Worm (Caenorhabditis elegans) whole organism, L4 larva: ENCODE data around the gene T14A8.2.

Source experiments
- D1046.2 ChIP-seq: fragments of 200-800 bp; sonication (Bioruptor generic); IDR thresholded peaks from 2 replicates; pipeline ENCODE4 v1.3.6; 2022; ENCODE audit warnings: missing genetic modification characterization, missing compliant biosample characterization
- F44E2.7 ChIP-seq: fragments of 200-800 bp; sonication (Bioruptor generic); IDR thresholded peaks from 2 replicates; pipeline ENCODE4 v2.1.2; 2022; ENCODE audit warnings: missing genetic modification characterization, missing compliant biosample characterization
- R02D3.7 ChIP-seq: fragments of 150-350 bp; sonication (generic microtip); optimal IDR thresholded peaks from 3 replicates; lab custom pipeline; 2014; ENCODE audit warnings: missing biosample characterization, missing genetic modification characterization
- T26A8.4 ChIP-seq: fragments of 200-800 bp; sonication (Bioruptor generic); IDR thresholded peaks from 2 replicates; pipeline ENCODE4 v1.3.6; 2022; ENCODE audit warnings: missing genetic modification characterization, missing compliant biosample characterization
- Y105C5A.15 ChIP-seq: fragments of 200-800 bp; sonication (Bioruptor generic); IDR thresholded peaks from 2 replicates; pipeline ENCODE4 v1.3.6; 2022; ENCODE audit warnings: missing genetic modification characterization, missing compliant biosample characterization
- aha-1 ChIP-seq: fragments of 150-350 bp; peaks from one replicate; lab custom pipeline; 2014; ENCODE audit warnings: missing biosample characterization, missing genetic modification characterization
- ama-1 ChIP-seq: fragments of 150-350 bp; optimal IDR thresholded peaks from 2 replicates; lab custom pipeline; 2014; ENCODE audit warnings: inconsistent platforms, mixed read lengths
- ces-1 ChIP-seq: fragments of 150-350 bp; sonication (generic microtip); optimal IDR thresholded peaks from 4 replicates; lab custom pipeline; 2014; ENCODE audit warnings: missing biosample characterization, missing genetic modification reagents, missing genetic modification characterization
- daf-16 ChIP-seq, 3 experiments: sonication (generic microtip); optimal IDR thresholded peaks; 2 replicates each; lab custom pipeline; 2016 to 2017; ENCODE audit warnings: missing genetic modification characterization in 3 of 3, missing genetic modification reagents in 3 of 3, mild to moderate bottlenecking in 2 of 3, missing compliant biosample characterization in 2 of 3, missing biosample characterization in 1 of 3, moderate library complexity in 1 of 3
- daf-19 ChIP-seq: fragments of 200-800 bp; sonication (Bioruptor generic); conservative IDR thresholded peaks from 2 replicates; pipeline ENCODE4 v1.3.6; 2022; ENCODE audit warnings: missing genetic modification characterization, missing compliant biosample characterization
- dmd-6 ChIP-seq: fragments of 200-800 bp; sonication (Bioruptor generic); IDR thresholded peaks from 2 replicates; pipeline ENCODE4 v1.3.6; 2022; ENCODE audit warnings: missing genetic modification reagents, missing genetic modification characterization, missing compliant biosample characterization
- dve-1 ChIP-seq: sonication (generic microtip); optimal IDR thresholded peaks from 2 replicates; lab custom pipeline; 2017; ENCODE audit warnings: antibody characterized with exemption, mild to moderate bottlenecking, missing genetic modification characterization, missing compliant biosample characterization; ENCODE audit not compliant: insufficient read depth
- egl-43 ChIP-seq: fragments of 200-800 bp; sonication (Bioruptor generic); IDR thresholded peaks from 2 replicates; pipeline ENCODE4 v1.3.6; 2022; ENCODE audit warnings: missing genetic modification reagents, missing genetic modification characterization, missing compliant biosample characterization
- fkh-10 ChIP-seq: fragments of 150-350 bp; optimal IDR thresholded peaks from 2 replicates; lab custom pipeline; 2014; ENCODE audit warnings: missing biosample characterization, missing genetic modification reagents, missing genetic modification characterization
- fos-1 ChIP-seq: fragments of 150-350 bp; optimal IDR thresholded peaks from 2 replicates; lab custom pipeline; 2014; ENCODE audit warnings: missing biosample characterization, missing genetic modification characterization
- hif-1 ChIP-seq, 2 experiments: sonication (generic microtip); optimal IDR thresholded peaks; 2 replicates each; lab custom pipeline; 2016 to 2017; ENCODE audit warnings: missing compliant biosample characterization in 2 of 2, missing genetic modification characterization in 2 of 2, missing genetic modification reagents in 2 of 2, missing genotype in 2 of 2, mild to moderate bottlenecking in 1 of 2
- hlh-11 ChIP-seq: fragments of 200-800 bp; sonication (Bioruptor generic); optimal IDR thresholded peaks from 2 replicates; lab custom pipeline; 2018; ENCODE audit warnings: mild to moderate bottlenecking, missing genetic modification characterization, missing compliant biosample characterization
- hmg-1.1 ChIP-seq: fragments of 200-800 bp; sonication (Bioruptor generic); IDR thresholded peaks from 2 replicates; pipeline ENCODE4 v1.3.6; 2022; ENCODE audit warnings: missing genetic modification reagents, missing genetic modification characterization, missing compliant biosample characterization
- lin-29 ChIP-seq: fragments of 200-800 bp; sonication (Bioruptor generic); IDR thresholded peaks from 2 replicates; pipeline ENCODE4 v1.3.6; 2022; ENCODE audit warnings: missing genetic modification reagents, missing genetic modification characterization, missing compliant biosample characterization
- lin-38 ChIP-seq: fragments of 200-800 bp; sonication (Bioruptor generic); IDR thresholded peaks from 2 replicates; pipeline ENCODE4 v1.3.6; 2022; ENCODE audit warnings: missing genetic modification reagents, missing genetic modification characterization, missing compliant biosample characterization
- lsy-2 ChIP-seq, 2 experiments: fragments of 150-350 bp in 1 of 2; sonication (generic microtip) in 1 of 2; optimal IDR thresholded peaks; 2 replicates each; lab custom pipeline; 2014 to 2017; ENCODE audit warnings: missing biosample characterization in 2 of 2, missing genetic modification characterization in 2 of 2
- mdl-1 ChIP-seq, 2 experiments: fragments of 150-350 bp in 1 of 2; sonication (generic microtip) in 1 of 2; optimal IDR thresholded peaks; 2 replicates each; lab custom pipeline; 2014 to 2017; ENCODE audit warnings: missing biosample characterization in 2 of 2, missing genetic modification characterization in 2 of 2
- mdt-29 ChIP-seq: fragments of 200-800 bp; sonication (Bioruptor generic); IDR thresholded peaks from 2 replicates; pipeline ENCODE4 v1.3.6; 2022; ENCODE audit warnings: missing genetic modification reagents, missing genetic modification characterization, missing compliant biosample characterization
- mxl-3 ChIP-seq: fragments of 200-800 bp; sonication (Bioruptor generic); optimal IDR thresholded peaks from 2 replicates; lab custom pipeline; 2018; ENCODE audit warnings: mild to moderate bottlenecking, missing genetic modification characterization, missing compliant biosample characterization
- nhr-102 ChIP-seq: sonication (generic microtip); optimal IDR thresholded peaks from 2 replicates; lab custom pipeline; 2016; ENCODE audit warnings: mild to moderate bottlenecking, missing genetic modification characterization, moderate library complexity, missing compliant biosample characterization
- nhr-11 ChIP-seq: fragments of 150-350 bp; optimal IDR thresholded peaks from 2 replicates; lab custom pipeline; 2014; ENCODE audit warnings: missing biosample characterization, missing genetic modification characterization
- nhr-111 ChIP-seq: fragments of 200-800 bp; sonication (Bioruptor generic); optimal IDR thresholded peaks from 2 replicates; lab custom pipeline; 2018; ENCODE audit warnings: mild to moderate bottlenecking, missing genetic modification characterization, missing compliant biosample characterization
- nhr-25 ChIP-seq: sonication (generic microtip); optimal IDR thresholded peaks from 2 replicates; lab custom pipeline; 2017; ENCODE audit warnings: missing genetic modification characterization, mild to moderate bottlenecking, missing compliant biosample characterization, antibody characterized with exemption, moderate library complexity, borderline replicate concordance; ENCODE audit not compliant: insufficient read depth
- nhr-28 ChIP-seq: fragments of 150-350 bp; optimal IDR thresholded peaks from 2 replicates; lab custom pipeline; 2014; ENCODE audit warnings: missing biosample characterization, missing genetic modification characterization
- nhr-42 ChIP-seq: fragments of 200-800 bp; sonication (Bioruptor generic); IDR thresholded peaks from 2 replicates; pipeline ENCODE4 v1.3.6; 2022; ENCODE audit warnings: missing genetic modification characterization, missing compliant biosample characterization
- nhr-48 ChIP-seq: sonication (generic microtip); optimal IDR thresholded peaks from 2 replicates; lab custom pipeline; 2016; ENCODE audit warnings: mild to moderate bottlenecking, missing genetic modification characterization, missing compliant biosample characterization
- nhr-77 ChIP-seq: fragments of 150-350 bp; optimal IDR thresholded peaks from 2 replicates; lab custom pipeline; 2014; ENCODE audit warnings: missing biosample characterization, missing genetic modification characterization
- php-3 ChIP-seq: fragments of 200-800 bp; sonication (Bioruptor generic); IDR thresholded peaks from 2 replicates; pipeline ENCODE4 v1.3.6; 2022; ENCODE audit warnings: missing genetic modification reagents, missing genetic modification characterization, missing compliant biosample characterization
- pqm-1 ChIP-seq: sonication (generic microtip); optimal IDR thresholded peaks from 2 replicates; lab custom pipeline; 2017; ENCODE audit warnings: missing biosample characterization, missing genetic modification characterization
- rbr-2 ChIP-seq: sonication (generic microtip); optimal IDR thresholded peaks from 2 replicates; lab custom pipeline; 2016; ENCODE audit warnings: missing genotype, missing genetic modification characterization, missing compliant biosample characterization
- tag-97 ChIP-seq: fragments of 200-800 bp; sonication (Bioruptor generic); IDR thresholded peaks from 2 replicates; pipeline ENCODE4 v1.3.6; 2022; ENCODE audit warnings: missing genetic modification characterization, missing compliant biosample characterization
- tra-1 ChIP-seq: fragments of 200-800 bp; sonication (Bioruptor generic); IDR thresholded peaks from 2 replicates; pipeline ENCODE4 v1.3.6; 2022; ENCODE audit warnings: missing genetic modification reagents, missing genetic modification characterization, missing compliant biosample characterization
- vab-7 ChIP-seq: fragments of 200-800 bp; sonication (Bioruptor generic); IDR thresholded peaks from 2 replicates; pipeline ENCODE4 v1.3.6; 2022; ENCODE audit warnings: missing genetic modification reagents, missing genetic modification characterization, missing compliant biosample characterization
- zip-2 ChIP-seq: fragments of 150-350 bp; optimal IDR thresholded peaks from 2 replicates; lab custom pipeline; 2014; ENCODE audit warnings: missing biosample characterization, missing genetic modification characterization

The T14A8.2 gene

ce11 chrIV:7841218-7841617, 18.8 kb upstream of the T14A8.2 start:
- TF ChIP-seq T26A8.4 (GFP tag; lab: Robert Waterston, UW): no peak
- TF ChIP-seq daf-16 (GFP tag; optimal IDR thresholded peaks at IDR 0.05; lab: Kevin White, UChicago): no peak
- peak; percentile 94 for TF ChIP-seq daf-16 (tag; optimal IDR thresholded peaks at IDR 0.05; lab: Kevin White, UChicago)
- peak; percentile 76 for TF ChIP-seq hlh-11 (tag; lab: Kevin White, UChicago)
- no peak for TF ChIP-seq tag-97 (GFP tag; lab: Robert Waterston, UW)
- peak; percentile 34 for TF ChIP-seq nhr-77 (tag; lab: Kevin White, UChicago)
- no peak for TF ChIP-seq nhr-102 (tag; lab: Kevin White, UChicago)
- TF ChIP-seq hif-1 (tag; optimal IDR thresholded peaks at IDR 0.05; lab: Kevin White, UChicago): peak in 1 of 2 experiments; percentile 1
- TF ChIP-seq nhr-48 (tag; lab: Kevin White, UChicago): peak; percentile 25
- peak; percentile 90 for TF ChIP-seq pqm-1 (tag; lab: Kevin White, UChicago)
- TF ChIP-seq nhr-28 (tag; lab: Kevin White, UChicago): peak; percentile 76
- TF ChIP-seq dve-1 (tag; lab: Kevin White, UChicago): peak; percentile 59
- peak; percentile 73 for TF ChIP-seq php-3 (GFP tag; lab: Robert Waterston, UW)
- no peak for TF ChIP-seq zip-2 (tag; lab: Kevin White, UChicago)
- peak; percentile 78 for TF ChIP-seq dmd-6 (GFP tag; lab: Robert Waterston, UW)
- peak; percentile 31 for TF ChIP-seq aha-1 (tag; lab: Kevin White, UChicago)
- TF ChIP-seq tra-1 (GFP tag; lab: Robert Waterston, UW): 0 out of 2 replicates have a peak, but pooled peaks have one; percentile 35

ce11 chrIV:7839923-7840322, 17.5 kb upstream of the T14A8.2 start:
- TF ChIP-seq aha-1 (tag; lab: Kevin White, UChicago) (peak; percentile 27), daf-19 (GFP tag; lab: Robert Waterston, UW) (0 out of 2 replicates have a peak, but pooled peaks have one; percentile 14), R02D3.7 (tag; lab: Kevin White, UChicago) (no peak), fos-1 (tag; lab: Kevin White, UChicago) (no peak), ama-1 (lab: Kevin White, UChicago) (no peak), rbr-2 (tag; lab: Kevin White, UChicago) (no peak)

- no peak for TF ChIP-seq Y105C5A.15 (GFP tag; lab: Robert Waterston, UW)
- TF ChIP-seq R02D3.7 (tag; lab: Kevin White, UChicago): no peak
- no peak for TF ChIP-seq ama-1 (lab: Kevin White, UChicago)
- no peak for TF ChIP-seq pqm-1 (tag; lab: Kevin White, UChicago)
- TF ChIP-seq fkh-10 (GFP tag; lab: Kevin White, UChicago): no peak
- no peak for TF ChIP-seq hif-1 (tag; optimal IDR thresholded peaks at IDR 0.05; lab: Kevin White, UChicago)
These were observed 16.0 kb upstream of the T14A8.2 start, which contains the start of gene C06A6.7 for ce11 chrIV:7838426-7838825. TSS of gene C06A6.7 (minus strand) at chrIV:7838526.

- no peak for TF ChIP-seq ces-1 (GFP tag; lab: Kevin White, UChicago)
- no peak for TF ChIP-seq egl-43
- TF ChIP-seq hmg-1.1: no peak
- TF ChIP-seq vab-7 (GFP tag; lab: Robert Waterston, UW): no peak
- TF ChIP-seq F44E2.7: no peak
- TF ChIP-seq nhr-111 (GFP tag; lab: Kevin White, UChicago): no peak
- TF ChIP-seq mdt-29 (GFP tag; lab: Robert Waterston, UW): no peak
- no peak for TF ChIP-seq nhr-11 (tag; lab: Kevin White, UChicago)
- no peak for TF ChIP-seq lin-38 (GFP tag; lab: Robert Waterston, UW)
- TF ChIP-seq lin-29 (GFP tag; lab: Robert Waterston, UW): no peak
These were observed 14.1 kb upstream of the T14A8.2 start for ce11 chrIV:7836491-7836890.

ce11 chrIV:7836030-7836429, 13.6 kb upstream of the T14A8.2 start:
- peak; percentile 33 for TF ChIP-seq mxl-3 (GFP tag; lab: Kevin White, UChicago)
- TF ChIP-seq lsy-2 (tag; optimal IDR thresholded peaks at IDR 0.05; lab: Kevin White, UChicago): peak in 1 of 2 experiments; percentile 18
- TF ChIP-seq nhr-42 (GFP tag; lab: Robert Waterston, UW): no peak
- TF ChIP-seq nhr-28 (tag; lab: Kevin White, UChicago): peak; percentile 83
- TF ChIP-seq D1046.2 (GFP tag; lab: Robert Waterston, UW): no peak
- TF ChIP-seq nhr-25 (tag; lab: Kevin White, UChicago): peak; percentile 47
- peak in 1 of 2 experiments; percentile 0 for TF ChIP-seq mdl-1 (tag; optimal IDR thresholded peaks at IDR 0.05; lab: Kevin White, UChicago)
- TF ChIP-seq, all 104 proteins: peak for 5
